Worm (Caenorhabditis elegans) whole organism, L4 larva: ENCODE results near the gene nyn-1.

ENCODE experiments used
- unc-62 ChIP-seq, 3 experiments: fragments of 150-350 bp in 1 of 3; sonication (generic microtip); optimal IDR thresholded peaks in 2 of 3; peaks in 1 of 3; 1 replicate in 1 of 3; 2 replicates in 2 of 3; lab custom pipeline; 2014 to 2017; ENCODE audit warnings: missing biosample characterization in 3 of 3, missing genetic modification characterization in 3 of 3, missing genetic modification reagents in 3 of 3, missing genotype in 1 of 3
- vab-7 ChIP-seq: fragments of 200-800 bp; sonication (Bioruptor generic); IDR thresholded peaks from 2 replicates; pipeline ENCODE4 v1.3.6; 2022; ENCODE audit warnings: missing genetic modification reagents, missing genetic modification characterization, missing compliant biosample characterization

DNA sequence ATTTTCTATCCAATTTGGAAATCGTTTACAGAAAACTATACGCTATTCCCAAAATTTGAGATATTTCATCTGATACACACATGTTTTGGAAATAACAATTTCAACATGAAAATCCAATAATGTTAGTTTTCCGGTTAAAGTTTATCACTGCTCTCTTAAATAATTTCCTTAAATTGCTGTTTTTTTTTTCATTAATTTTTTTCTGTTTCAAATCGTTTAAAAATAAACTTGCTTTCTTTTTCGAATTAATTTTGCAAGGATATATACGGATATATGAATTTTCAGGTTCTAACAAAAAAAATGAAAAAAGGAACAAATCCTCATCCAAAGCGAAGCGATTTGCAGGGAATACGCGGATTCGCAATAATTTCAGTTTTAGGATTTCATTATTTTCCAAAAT lies 13.3 kb downstream of the nyn-1 start, which contains the start of gene oac-48:
- TF ChIP-seq unc-62 (GFP tag; optimal IDR thresholded peaks at IDR 0.05 in 1 of 2; lab: Kevin White, UChicago) = peak in 1 of 2 experiments; percentile 38
- TF ChIP-seq unc-62 (tag; optimal IDR thresholded peaks at IDR 0.05; lab: Kevin White, UChicago) = no peak
- TF ChIP-seq vab-7 = no peak
